Fruit fly (Drosophila melanogaster) whole organism, embryonic: ENCODE results near the gene Ythdc1.

Source experiments
- BtbVII ChIP-seq: fragments of 200-800 bp; sonication (Bioruptor generic); optimal IDR thresholded peaks from 3 replicates; lab custom pipeline; 2017; ENCODE audit warnings: missing biosample characterization, mild to moderate bottlenecking, missing genetic modification characterization
- CG12219 ChIP-seq: fragments of 200-800 bp; sonication (Bioruptor generic); optimal IDR thresholded peaks from 3 replicates; lab custom pipeline; 2018; ENCODE audit warnings: missing biosample characterization, mild to moderate bottlenecking, missing genetic modification characterization
- CG14710 ChIP-seq: fragments of 200-800 bp; sonication (Bioruptor generic); optimal IDR thresholded peaks from 3 replicates; lab custom pipeline; 2019; ENCODE audit warnings: missing biosample characterization, mild to moderate bottlenecking, missing genetic modification characterization, moderate library complexity
- CG15011 ChIP-seq: fragments of 200-800 bp; sonication (Bioruptor generic); optimal IDR thresholded peaks from 3 replicates; lab custom pipeline; 2018; ENCODE audit warnings: missing biosample characterization, mild to moderate bottlenecking, missing genetic modification characterization
- CG15073 ChIP-seq: fragments of 200-800 bp; sonication (Bioruptor generic); optimal IDR thresholded peaks from 2 replicates; lab custom pipeline; 2016; ENCODE audit warnings: missing biosample characterization, missing genetic modification characterization
- CG17186 ChIP-seq: fragments of 200-800 bp; sonication (Bioruptor generic); optimal IDR thresholded peaks from 3 replicates; lab custom pipeline; 2017; ENCODE audit warnings: missing biosample characterization, missing genetic modification reagents, missing genetic modification characterization
- CG17612 ChIP-seq: fragments of 200-800 bp; sonication (Bioruptor generic); IDR thresholded peaks from 2 replicates; pipeline ENCODE4 v1.3.6; 2022; ENCODE audit warnings: missing biosample characterization, missing genetic modification characterization
- CG17829 ChIP-seq: fragments of 200-800 bp; optimal IDR thresholded peaks from 2 replicates; lab custom pipeline; 2019; ENCODE audit warnings: missing biosample characterization, mild to moderate bottlenecking, missing genetic modification characterization, moderate library complexity
- CG1792 ChIP-seq: fragments of 200-800 bp; sonication (Bioruptor generic); optimal IDR thresholded peaks from 2 replicates; lab custom pipeline; 2016; ENCODE audit warnings: missing biosample characterization, missing genetic modification characterization
- CG18476 ChIP-seq: fragments of 200-800 bp; sonication (Bioruptor generic); optimal IDR thresholded peaks from 2 replicates; lab custom pipeline; 2016; ENCODE audit warnings: missing biosample characterization, mild to moderate bottlenecking, missing genetic modification characterization
- CG2202 ChIP-seq: fragments of 200-800 bp; sonication (Bioruptor generic); optimal IDR thresholded peaks from 2 replicates; lab custom pipeline; 2018; ENCODE audit warnings: missing biosample characterization, mild to moderate bottlenecking, missing genetic modification characterization
- CG2875 ChIP-seq: fragments of 200-800 bp; sonication (Bioruptor generic); optimal IDR thresholded peaks from 2 replicates; lab custom pipeline; 2017; ENCODE audit warnings: missing biosample characterization, mild to moderate bottlenecking, missing genetic modification characterization, missing genetic modification reagents
- CG34224 ChIP-seq: fragments of 200-800 bp; sonication (Bioruptor generic); IDR thresholded peaks from 3 replicates; pipeline ENCODE4 v1.3.6; 2022; ENCODE audit warnings: missing biosample characterization, missing genetic modification characterization; ENCODE audit not compliant: partially characterized antibody
- CG4360 ChIP-seq: fragments of 200-800 bp; sonication (Bioruptor generic); IDR thresholded peaks from 2 replicates; pipeline ENCODE4 v1.3.6; 2022; ENCODE audit warnings: missing biosample characterization, missing genetic modification characterization
- CG4820 ChIP-seq: fragments of 200-800 bp; sonication (Bioruptor generic); optimal IDR thresholded peaks from 3 replicates; lab custom pipeline; 2016; ENCODE audit warnings: missing biosample characterization, missing genetic modification characterization
- CG5245 ChIP-seq: fragments of 200-800 bp; sonication (Bioruptor generic); optimal IDR thresholded peaks from 3 replicates; lab custom pipeline; 2016; ENCODE audit warnings: missing biosample characterization, missing genetic modification characterization
- CG6854 ChIP-seq: fragments of 200-800 bp; sonication (Bioruptor generic); optimal IDR thresholded peaks from 3 replicates; lab custom pipeline; 2017; ENCODE audit warnings: missing biosample characterization, mild to moderate bottlenecking, missing genetic modification characterization
- CG7786 ChIP-seq: fragments of 200-800 bp; sonication (Bioruptor generic); optimal IDR thresholded peaks from 2 replicates; lab custom pipeline; 2016; ENCODE audit warnings: missing biosample characterization, missing genetic modification characterization
- CG8765 ChIP-seq: fragments of 200-800 bp; sonication (Bioruptor generic); IDR thresholded peaks from 2 replicates; pipeline ENCODE4 v1.3.6; 2022; ENCODE audit warnings: missing biosample characterization, missing genetic modification characterization
- CkIIα-i1 ChIP-seq: fragments of 200-800 bp; sonication (Bioruptor generic); IDR thresholded peaks from 2 replicates; pipeline ENCODE4 v1.3.6; 2022; ENCODE audit warnings: missing biosample characterization, missing genetic modification characterization
- CoRest ChIP-seq: fragments of 200-800 bp; sonication (Bioruptor generic); optimal IDR thresholded peaks from 3 replicates; lab custom pipeline; 2018; ENCODE audit warnings: missing biosample characterization, mild to moderate bottlenecking, missing genetic modification characterization, moderate library complexity
- Dref ChIP-seq: fragments of 200-800 bp; sonication (Bioruptor generic); IDR thresholded peaks from 2 replicates; pipeline ENCODE4 v1.3.6; 2022; ENCODE audit warnings: missing biosample characterization, missing genetic modification characterization
- Elba2 ChIP-seq: fragments of 200-800 bp; sonication (Bioruptor generic); optimal IDR thresholded peaks from 3 replicates; lab custom pipeline; 2016; ENCODE audit warnings: missing biosample characterization, missing genetic modification characterization
- Ets65A ChIP-seq: fragments of 200-800 bp; sonication (Bioruptor generic); peaks from one replicate; lab custom pipeline; 2016; ENCODE audit warnings: missing biosample characterization, missing genetic modification characterization
- Fer3 ChIP-seq: fragments of 200-800 bp; sonication (Bioruptor generic); optimal IDR thresholded peaks from 2 replicates; lab custom pipeline; 2018; ENCODE audit warnings: missing biosample characterization, mild to moderate bottlenecking, missing genetic modification characterization, moderate library complexity
- HLH54F ChIP-seq: fragments of 200-800 bp; sonication (Bioruptor generic); optimal IDR thresholded peaks from 3 replicates; lab custom pipeline; 2016; ENCODE audit warnings: missing biosample characterization, missing genetic modification characterization
- Hey ChIP-seq: fragments of 200-800 bp; sonication (Bioruptor generic); optimal IDR thresholded peaks from 3 replicates; lab custom pipeline; 2018; ENCODE audit warnings: missing biosample characterization, mild to moderate bottlenecking, missing genetic modification characterization
- Hmr ChIP-seq: fragments of 200-800 bp; sonication (Bioruptor generic); optimal IDR thresholded peaks from 3 replicates; lab custom pipeline; 2017; ENCODE audit warnings: mild to moderate bottlenecking, missing biosample characterization, missing genetic modification reagents, missing genetic modification characterization
- Hr51 ChIP-seq, 2 experiments: fragments of 200-800 bp; sonication (Bioruptor generic); optimal IDR thresholded peaks; 2 replicates in 1 of 2; 3 replicates in 1 of 2; lab custom pipeline; 2016 to 2018; ENCODE audit warnings: missing biosample characterization in 2 of 2, missing genetic modification characterization in 2 of 2, mild to moderate bottlenecking in 1 of 2, moderate library complexity in 1 of 2
- Rfx ChIP-seq: fragments of 200-800 bp; sonication (Bioruptor generic); IDR thresholded peaks from 2 replicates; pipeline ENCODE4 v1.3.6; 2022; ENCODE audit warnings: missing biosample characterization, missing genetic modification characterization
- Sry-β ChIP-seq: fragments of 200-800 bp; sonication (Bioruptor generic); optimal IDR thresholded peaks from 2 replicates; lab custom pipeline; 2018; ENCODE audit warnings: missing biosample characterization, mild to moderate bottlenecking, missing genetic modification characterization, moderate library complexity
- Tbp ChIP-seq: fragments of >200 bp; optimal IDR thresholded peaks from 2 replicates; lab custom pipeline; 2018; ENCODE audit warnings: missing biosample characterization, missing genetic modification characterization
- Trl ChIP-seq, 3 experiments: fragments of >200 bp in 2 of 3; fragments of 200-800 bp in 1 of 3; sonication (Bioruptor generic) in 1 of 3; optimal IDR thresholded peaks; 2 replicates in 1 of 3; 3 replicates in 2 of 3; lab custom pipeline; 2016 to 2017; ENCODE audit warnings: missing biosample characterization in 1 of 3, missing genetic modification characterization in 1 of 3
- ac ChIP-seq: fragments of 200-800 bp; sonication (Bioruptor generic); optimal IDR thresholded peaks from 3 replicates; lab custom pipeline; 2017; ENCODE audit warnings: missing biosample characterization, mild to moderate bottlenecking, missing genetic modification characterization
- amos ChIP-seq: fragments of 200-800 bp; sonication (Bioruptor generic); IDR thresholded peaks from 2 replicates; pipeline ENCODE4 v1.3.6; 2022; ENCODE audit warnings: missing biosample characterization, missing genetic modification characterization; ENCODE audit not compliant: partially characterized antibody
- ase ChIP-seq: fragments of 200-800 bp; sonication (Bioruptor generic); IDR thresholded peaks from 3 replicates; pipeline ENCODE4 v1.3.6; 2022; ENCODE audit warnings: missing biosample characterization, missing genetic modification characterization
- chinmo ChIP-seq: fragments of 200-800 bp; sonication (Bioruptor generic); IDR thresholded peaks from 4 replicates; pipeline ENCODE4 v1.3.6; 2022; ENCODE audit warnings: missing biosample characterization, missing genetic modification characterization; ENCODE audit not compliant: partially characterized antibody
- eve ChIP-seq, 2 experiments: fragments of >200 bp; optimal IDR thresholded peaks; 2 replicates each; lab custom pipeline; 2017; ENCODE audit warnings: missing biosample characterization in 2 of 2, missing genetic modification characterization in 2 of 2
- fd102C ChIP-seq: fragments of 200-800 bp; sonication (Bioruptor generic); optimal IDR thresholded peaks from 2 replicates; lab custom pipeline; 2018; ENCODE audit warnings: missing biosample characterization, mild to moderate bottlenecking, missing genetic modification characterization, moderate library complexity
- lilli ChIP-seq: fragments of 200-800 bp; sonication (Bioruptor generic); optimal IDR thresholded peaks from 3 replicates; lab custom pipeline; 2016; ENCODE audit warnings: missing biosample characterization, missing genetic modification characterization
- lmd ChIP-seq: fragments of 200-800 bp; sonication (Bioruptor generic); IDR thresholded peaks from 2 replicates; pipeline ENCODE4 v1.3.6; 2022; ENCODE audit warnings: missing biosample characterization, missing genetic modification characterization
- onecut ChIP-seq: fragments of 200-800 bp; sonication (Bioruptor generic); IDR thresholded peaks from 2 replicates; pipeline ENCODE4 v1.3.6; 2022; ENCODE audit warnings: missing biosample characterization, missing genetic modification characterization
- rib ChIP-seq: fragments of 200-800 bp; sonication (Bioruptor generic); IDR thresholded peaks from 2 replicates; pipeline ENCODE4 v1.3.6; 2022; ENCODE audit warnings: missing biosample characterization, missing genetic modification characterization
- sens ChIP-seq: fragments of 200-800 bp; sonication (Bioruptor generic); peaks from one replicate; lab custom pipeline; 2016; ENCODE audit warnings: missing biosample characterization, missing genetic modification characterization
- sisA ChIP-seq: fragments of 200-800 bp; sonication (Bioruptor generic); IDR thresholded peaks from 2 replicates; pipeline ENCODE4 v1.3.6; 2022; ENCODE audit warnings: missing biosample characterization, missing genetic modification characterization
- so ChIP-seq: fragments of 200-800 bp; sonication (Bioruptor generic); IDR thresholded peaks from 3 replicates; pipeline ENCODE4 v1.3.6; 2022; ENCODE audit warnings: missing biosample characterization, missing genetic modification characterization
- sqz ChIP-seq: fragments of 200-800 bp; sonication (Bioruptor generic); optimal IDR thresholded peaks from 3 replicates; lab custom pipeline; 2018; ENCODE audit warnings: missing biosample characterization, mild to moderate bottlenecking, missing genetic modification characterization
- stwl ChIP-seq: fragments of 200-800 bp; sonication (Bioruptor generic); optimal IDR thresholded peaks from 3 replicates; lab custom pipeline; 2018; ENCODE audit warnings: missing biosample characterization, mild to moderate bottlenecking, missing genetic modification characterization, moderate library complexity
- tap ChIP-seq: fragments of 200-800 bp; optimal IDR thresholded peaks from 3 replicates; lab custom pipeline; 2019; ENCODE audit warnings: missing biosample characterization, mild to moderate bottlenecking, missing genetic modification characterization, moderate library complexity

Ythdc1 gene

dm6 chr3L:3336368-3337164 lies 37.4 kb downstream of the Ythdc1 start, which contains the start of the genes Drsl6 and kst (continued):
- no peak for TF ChIP-seq BtbVII (GFP tag; lab: Kevin White, UChicago)
- TF ChIP-seq Tbp (GFP tag; lab: Kevin White, UChicago), result no peak
- TF ChIP-seq onecut (GFP tag; lab: Robert Waterston, UW), result peak; percentile 24; the same call in 1 of the 2 replicates
- TF ChIP-seq Fer3 (tag; lab: Kevin White, UChicago), result peak; percentile 29
- TF ChIP-seq Rfx (GFP tag; lab: Robert Waterston, UW), result peak; percentile 49; the same call in 1 of the 2 replicates
- no peak for TF ChIP-seq sisA (GFP tag; lab: Robert Waterston, UW)
- TF ChIP-seq tap (tag; lab: Kevin White, UChicago), result no peak
- TF ChIP-seq ase (GFP tag; lab: Robert Waterston, UW), result no peak
- no peak for TF ChIP-seq lmd (GFP tag; lab: Robert Waterston, UW)
- no peak for TF ChIP-seq CG1792 (GFP tag; lab: Kevin White, UChicago)
- TF ChIP-seq CG8765 (GFP tag; lab: Robert Waterston, UW), result no peak
- peak; percentile 15; the same call in 1 of the 3 replicates for TF ChIP-seq so (GFP tag; lab: Robert Waterston, UW)
- no peak for TF ChIP-seq Hey (tag; lab: Kevin White, UChicago)
- peak; percentile 36 for TF ChIP-seq CG2202 (tag; lab: Kevin White, UChicago)
- peak; percentile 83 for TF ChIP-seq sens (GFP tag; lab: Kevin White, UChicago)
- peak; percentile 65 for TF ChIP-seq stwl (tag; lab: Kevin White, UChicago)
- TF ChIP-seq CG17186 (GFP tag; lab: Kevin White, UChicago), result peak; percentile 90
- TF ChIP-seq CG17612 (GFP tag; lab: Robert Waterston, UW), result no peak
- no peak for TF ChIP-seq ac (GFP tag; lab: Kevin White, UChicago)
- TF ChIP-seq rib, result peak; percentile 60; the same call in 1 of the 2 replicates
- TF ChIP-seq CG34224 (GFP tag; lab: Robert Waterston, UW), result peak; percentile 64
- no peak for TF ChIP-seq CG7786
- TF ChIP-seq CG15011 (GFP tag; lab: Kevin White, UChicago), result no peak
- TF ChIP-seq CoRest (tag; lab: Kevin White, UChicago), result no peak
- no peak for TF ChIP-seq Hmr (GFP tag; lab: Kevin White, UChicago)
- no peak for TF ChIP-seq CG2875 (GFP tag; lab: Kevin White, UChicago)
- no peak for TF ChIP-seq Ets65A (GFP tag; lab: Kevin White, UChicago)
- peak; percentile 75; the same call in 2 of the 4 replicates for TF ChIP-seq chinmo (GFP tag; lab: Robert Waterston, UW)
- TF ChIP-seq CG17829, result peak; percentile 45
- TF ChIP-seq amos, result peak; percentile 60
- no peak for TF ChIP-seq HLH54F (GFP tag; lab: Kevin White, UChicago)
- TF ChIP-seq Dref (GFP tag; lab: Robert Waterston, UW), result peak; percentile 75
- TF ChIP-seq CG14710, result peak; percentile 23
- no peak for TF ChIP-seq Hr51 (GFP tag; optimal IDR thresholded peaks at IDR 0.05; lab: Kevin White, UChicago)
- no peak for TF ChIP-seq CG5245 (GFP tag; lab: Kevin White, UChicago)
- peak; percentile 94 for TF ChIP-seq Elba2
- no peak for TF ChIP-seq eve (GFP tag; optimal IDR thresholded peaks at IDR 0.05; lab: Kevin White, UChicago)
- peak in 1 of 2 experiments; percentile 25 for TF ChIP-seq Trl (optimal IDR thresholded peaks at IDR 0.05; lab: Kevin White, UChicago)
- TF ChIP-seq Trl (GFP tag; optimal IDR thresholded peaks at IDR 0.05; lab: Kevin White, UChicago), result peak; percentile 46
- TF ChIP-seq CG18476 (GFP tag; lab: Kevin White, UChicago), result no peak
- no peak for TF ChIP-seq CG15073 (GFP tag; lab: Kevin White, UChicago)
- TF ChIP-seq lilli, result peak; percentile 16
- no peak for TF ChIP-seq CG12219
- no peak for TF ChIP-seq CkIIα-i1 (GFP tag; lab: Robert Waterston, UW)
- TF ChIP-seq fd102C, result no peak
- peak; percentile 25 for TF ChIP-seq Sry-β (GFP tag; lab: Kevin White, UChicago)
- peak; percentile 24 for TF ChIP-seq CG6854 (GFP tag; lab: Kevin White, UChicago)
- no peak for TF ChIP-seq CG4820 (GFP tag; lab: Kevin White, UChicago)
- peak; percentile 6 for TF ChIP-seq sqz (GFP tag; lab: Kevin White, UChicago)
- peak; percentile 83 for TF ChIP-seq CG4360
